Fruit fly (Drosophila melanogaster) whole organism, adult: ENCODE measurements around the gene Cbs.

Experiments
- CG12768 ChIP-seq: fragments of 200-800 bp; sonication (Bioruptor generic); optimal IDR thresholded peaks from 2 replicates; lab custom pipeline; 2017; ENCODE audit warnings: missing biosample characterization, missing genetic modification characterization, mild to moderate bottlenecking, moderate library complexity, missing genetic modification reagents
- CG1620 ChIP-seq: fragments of 200-800 bp; sonication (Bioruptor generic); optimal IDR thresholded peaks from 2 replicates; lab custom pipeline; 2016; ENCODE audit warnings: missing biosample characterization, missing genetic modification characterization
- CG5204 ChIP-seq: fragments of 200-800 bp; sonication (Bioruptor generic); optimal IDR thresholded peaks from 2 replicates; lab custom pipeline; 2016; ENCODE audit warnings: missing biosample characterization, missing genetic modification characterization
- CG7045 ChIP-seq: fragments of 200-800 bp; sonication (Bioruptor generic); optimal IDR thresholded peaks from 2 replicates; lab custom pipeline; 2017; ENCODE audit warnings: missing biosample characterization, mild to moderate bottlenecking, missing genetic modification characterization
- Crg-1 ChIP-seq: fragments of 200-800 bp; sonication (Bioruptor generic); optimal IDR thresholded peaks from 2 replicates; lab custom pipeline; 2016; ENCODE audit warnings: missing biosample characterization, missing genetic modification characterization
- Hr96 ChIP-seq: fragments of 200-800 bp; sonication (Bioruptor generic); optimal IDR thresholded peaks from 2 replicates; lab custom pipeline; 2016; ENCODE audit warnings: missing biosample characterization, missing genetic modification characterization
- Mnt ChIP-seq: fragments of 200-800 bp; sonication (Bioruptor generic); optimal IDR thresholded peaks from 2 replicates; lab custom pipeline; 2016; ENCODE audit warnings: missing biosample characterization, mild to moderate bottlenecking, missing genetic modification characterization
- cic ChIP-seq: fragments of 200-800 bp; sonication (Bioruptor generic); optimal IDR thresholded peaks from 2 replicates; lab custom pipeline; 2017; ENCODE audit warnings: missing biosample characterization, mild to moderate bottlenecking, missing genetic modification characterization, moderate library complexity
- pad ChIP-seq: fragments of 200-800 bp; sonication (Bioruptor generic); optimal IDR thresholded peaks from 3 replicates; lab custom pipeline; 2017; ENCODE audit warnings: missing biosample characterization, missing genetic modification characterization, mild to moderate bottlenecking, moderate library complexity, missing genetic modification reagents
- tj ChIP-seq: fragments of 200-800 bp; sonication (Bioruptor generic); optimal IDR thresholded peaks from 3 replicates; lab custom pipeline; 2017; ENCODE audit warnings: missing biosample characterization, mild to moderate bottlenecking, missing genetic modification characterization, moderate library complexity

DNA sequence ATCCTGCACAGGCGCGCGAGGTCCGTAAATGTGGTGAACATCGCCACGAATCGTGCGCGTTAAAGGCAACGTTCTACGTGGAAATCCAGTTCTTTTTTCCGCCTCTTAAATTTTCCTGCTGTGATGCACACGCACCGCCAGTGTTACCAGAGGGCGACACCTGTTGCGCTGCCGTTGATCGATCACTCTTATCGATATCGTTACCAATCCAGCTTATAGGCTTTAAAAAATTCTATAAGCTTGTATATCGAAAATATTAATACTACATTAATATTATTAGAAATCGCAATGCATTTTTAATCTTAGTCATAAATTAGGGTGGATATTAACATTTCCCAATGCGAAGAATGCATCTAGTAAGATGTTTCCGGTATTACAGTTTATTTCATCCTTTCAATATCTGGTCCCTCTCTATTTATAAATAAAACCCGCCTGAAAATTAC, 13.1 kb upstream of the Cbs start, which contains the start of gene CG1529:
- TF ChIP-seq CG7045 (no peak), pad (GFP tag; lab: Kevin White, UChicago) (no peak), cic (GFP tag; lab: Kevin White, UChicago) (no peak), CG5204 (no peak), Mnt (GFP tag; lab: Kevin White, UChicago) (peak; percentile 7), CG1620 (no peak), Crg-1 (GFP tag; lab: Kevin White, UChicago) (no peak), tj (GFP tag; lab: Kevin White, UChicago) (no peak), Hr96 (GFP tag; lab: Kevin White, UChicago) (no peak), CG12768 (GFP tag; lab: Kevin White, UChicago) (no peak)
